Worm (Caenorhabditis elegans) whole organism, mixed stage, embryonic: ENCODE measurements around the gene clec-63.

ENCODE experiments used
- M03D4.4 ChIP-seq: sonication (generic microtip); optimal IDR thresholded peaks from 2 replicates; lab custom pipeline; 2017; ENCODE audit warnings: mild to moderate bottlenecking, missing genetic modification characterization, missing compliant biosample characterization
- bed-3 ChIP-seq: fragments of 200-800 bp; sonication (Bioruptor generic); optimal IDR thresholded peaks from 3 replicates; lab custom pipeline; 2018; ENCODE audit warnings: mild to moderate bottlenecking, missing genetic modification characterization, moderate library complexity, missing compliant biosample characterization
- blmp-1 ChIP-seq: fragments of 150-350 bp; optimal IDR thresholded peaks from 2 replicates; lab custom pipeline; 2014; ENCODE audit warnings: missing biosample characterization, missing genetic modification characterization
- ceh-39 ChIP-seq: fragments of 150-350 bp; optimal IDR thresholded peaks from 2 replicates; lab custom pipeline; 2014; ENCODE audit warnings: missing biosample characterization, missing genetic modification characterization
- ceh-43 ChIP-seq: fragments of 200-800 bp; sonication (Bioruptor generic); optimal IDR thresholded peaks from 2 replicates; lab custom pipeline; 2018; ENCODE audit warnings: mild to moderate bottlenecking, missing genetic modification characterization, moderate library complexity, missing compliant biosample characterization
- ceh-83 ChIP-seq: fragments of 200-800 bp; sonication (Bioruptor generic); optimal IDR thresholded peaks from 2 replicates; lab custom pipeline; 2018; ENCODE audit warnings: mild to moderate bottlenecking, missing genetic modification characterization, missing compliant biosample characterization
- ces-1 ChIP-seq: fragments of 150-350 bp; optimal IDR thresholded peaks from 2 replicates; lab custom pipeline; 2014; ENCODE audit warnings: missing biosample characterization, missing genetic modification reagents, missing genetic modification characterization
- cnd-1 ChIP-seq: fragments of 200-800 bp; sonication (Bioruptor generic); optimal IDR thresholded peaks from 2 replicates; lab custom pipeline; 2018; ENCODE audit warnings: mild to moderate bottlenecking, missing genetic modification characterization, missing compliant biosample characterization
- elt-1 ChIP-seq: sonication (generic microtip); optimal IDR thresholded peaks from 2 replicates; lab custom pipeline; 2017; ENCODE audit warnings: missing genetic modification characterization, mild to moderate bottlenecking, missing compliant biosample characterization, antibody characterized with exemption, moderate library complexity, borderline replicate concordance; ENCODE audit not compliant: insufficient read depth
- elt-3 ChIP-seq: fragments of 150-350 bp; optimal IDR thresholded peaks from 2 replicates; lab custom pipeline; 2014; ENCODE audit warnings: missing biosample characterization, missing genetic modification characterization
- flh-1 ChIP-seq: fragments of 200-800 bp; sonication (Bioruptor generic); optimal IDR thresholded peaks from 2 replicates; lab custom pipeline; 2018; ENCODE audit warnings: mild to moderate bottlenecking, missing genetic modification characterization, moderate library complexity, missing compliant biosample characterization
- ham-2 ChIP-seq: fragments of 200-800 bp; sonication (Bioruptor generic); optimal IDR thresholded peaks from 2 replicates; lab custom pipeline; 2018; ENCODE audit warnings: mild to moderate bottlenecking, missing genetic modification characterization, missing compliant biosample characterization
- hlh-1 ChIP-seq: fragments of 150-350 bp; optimal IDR thresholded peaks from 2 replicates; lab custom pipeline; 2014; ENCODE audit warnings: missing biosample characterization, missing genetic modification reagents, missing genetic modification characterization
- lin-13 ChIP-seq: fragments of 150-350 bp; optimal IDR thresholded peaks from 2 replicates; lab custom pipeline; 2014; ENCODE audit warnings: missing biosample characterization, missing genetic modification characterization
- lin-32 ChIP-seq: fragments of 200-800 bp; sonication (Bioruptor generic); optimal IDR thresholded peaks from 2 replicates; lab custom pipeline; 2018; ENCODE audit warnings: mild to moderate bottlenecking, missing genetic modification characterization, missing compliant biosample characterization
- lsy-2 ChIP-seq: fragments of 150-350 bp; optimal IDR thresholded peaks from 2 replicates; lab custom pipeline; 2014; ENCODE audit warnings: missing biosample characterization, missing genetic modification characterization
- mab-5 ChIP-seq: fragments of 150-350 bp; optimal IDR thresholded peaks from 2 replicates; lab custom pipeline; 2014; ENCODE audit warnings: missing biosample characterization, missing genetic modification characterization
- mls-2 ChIP-seq: sonication (generic microtip); optimal IDR thresholded peaks from 2 replicates; lab custom pipeline; 2016; ENCODE audit warnings: mild to moderate bottlenecking, missing genetic modification characterization, moderate library complexity, missing compliant biosample characterization
- nhr-12 ChIP-seq: fragments of 150-350 bp; optimal IDR thresholded peaks from 2 replicates; lab custom pipeline; 2014; ENCODE audit warnings: missing biosample characterization, missing genetic modification characterization
- nhr-2 ChIP-seq: fragments of 150-350 bp; optimal IDR thresholded peaks from 2 replicates; lab custom pipeline; 2014; ENCODE audit warnings: missing biosample characterization, missing genetic modification characterization
- nhr-237 ChIP-seq: fragments of 150-350 bp; optimal IDR thresholded peaks from 2 replicates; lab custom pipeline; 2014; ENCODE audit warnings: missing biosample characterization, missing genetic modification characterization
- nhr-28 ChIP-seq: fragments of 150-350 bp; optimal IDR thresholded peaks from 2 replicates; lab custom pipeline; 2014; ENCODE audit warnings: missing biosample characterization, missing genetic modification characterization
- nhr-76 ChIP-seq: sonication (generic microtip); optimal IDR thresholded peaks from 2 replicates; lab custom pipeline; 2017; ENCODE audit warnings: missing biosample characterization, missing genetic modification characterization
- pha-4 ChIP-seq: fragments of 150-350 bp; optimal IDR thresholded peaks from 2 replicates; lab custom pipeline; 2018; ENCODE audit warnings: missing biosample characterization, missing genetic modification reagents, missing genetic modification characterization
- sem-2 ChIP-seq: fragments of 200-800 bp; sonication (Bioruptor generic); optimal IDR thresholded peaks from 2 replicates; lab custom pipeline; 2018; ENCODE audit warnings: mild to moderate bottlenecking, missing genetic modification characterization, missing compliant biosample characterization
- snpc-4 ChIP-seq: fragments of 150-350 bp; optimal IDR thresholded peaks from 2 replicates; lab custom pipeline; 2014; ENCODE audit warnings: missing biosample characterization, missing genetic modification characterization
- tbx-8 ChIP-seq: fragments of 200-800 bp; sonication (Bioruptor generic); optimal IDR thresholded peaks from 2 replicates; lab custom pipeline; 2018; ENCODE audit warnings: mild to moderate bottlenecking, missing genetic modification characterization, moderate library complexity, missing compliant biosample characterization
- unc-120 ChIP-seq: sonication (generic microtip); optimal IDR thresholded peaks from 2 replicates; lab custom pipeline; 2017; ENCODE audit warnings: missing genetic modification characterization, missing compliant biosample characterization; ENCODE audit not compliant: poor library complexity, severe bottlenecking
- unc-39 ChIP-seq: fragments of 150-350 bp; optimal IDR thresholded peaks from 2 replicates; lab custom pipeline; 2014; ENCODE audit warnings: missing biosample characterization, missing genetic modification characterization
- unc-62 ChIP-seq: fragments of 150-350 bp; optimal IDR thresholded peaks from 2 replicates; lab custom pipeline; 2014; ENCODE audit warnings: missing biosample characterization, missing genetic modification reagents, missing genetic modification characterization
- zip-8 ChIP-seq: fragments of 150-350 bp; optimal IDR thresholded peaks from 2 replicates; lab custom pipeline; 2014; ENCODE audit warnings: missing biosample characterization, missing genetic modification characterization

Gene clec-63

DNA sequence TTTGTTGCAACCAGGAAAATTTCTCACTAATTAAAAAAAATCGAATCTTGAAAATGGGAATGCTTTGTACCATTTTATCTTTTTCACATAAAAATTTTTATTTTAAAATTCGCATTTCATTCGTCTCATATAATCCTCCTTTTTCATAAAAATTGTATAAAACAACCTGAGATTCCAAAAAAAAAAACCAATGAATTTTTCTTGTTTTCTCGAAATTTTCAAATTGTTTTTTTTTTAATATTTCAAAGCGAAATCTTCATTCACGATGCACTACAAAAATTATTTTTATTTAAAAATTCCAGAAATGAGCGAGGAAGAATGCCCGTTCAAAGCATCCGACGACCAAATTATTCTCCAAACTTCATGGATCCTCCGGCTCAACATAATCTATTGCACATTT lies 10.5 kb upstream of the clec-63 start, which contains the start of gene sra-14:
Gene sra-14, plus strand, starts transcription at position 301 of the 400 bp plus-strand sequence.
- TF ChIP-seq M03D4.4 (no peak), nhr-12 (no peak), elt-3 (tag; lab: Kevin White, UChicago) (no peak), ceh-83 (GFP tag; lab: Kevin White, UChicago) (no peak), bed-3 (GFP tag; lab: Kevin White, UChicago) (no peak), nhr-237 (tag; lab: Kevin White, UChicago) (no peak), pha-4 (tag; lab: Kevin White, UChicago) (no peak), nhr-2 (tag; lab: Kevin White, UChicago) (no peak), sem-2 (GFP tag; lab: Kevin White, UChicago) (no peak), ceh-43 (GFP tag; lab: Kevin White, UChicago) (no peak), snpc-4 (tag; lab: Kevin White, UChicago) (no peak), lin-13 (tag; lab: Kevin White, UChicago) (no peak), mls-2 (no peak), zip-8 (tag; lab: Kevin White, UChicago) (no peak)

- no peak for TF ChIP-seq lin-13 (tag; lab: Kevin White, UChicago)
- TF ChIP-seq unc-39 (tag; lab: Kevin White, UChicago), result no peak
- no peak for TF ChIP-seq nhr-28 (tag; lab: Kevin White, UChicago)
- no peak for TF ChIP-seq ham-2 (GFP tag; lab: Kevin White, UChicago)
- no peak for TF ChIP-seq cnd-1 (tag; lab: Kevin White, UChicago)
- no peak for TF ChIP-seq nhr-76
- no peak for TF ChIP-seq tbx-8
- TF ChIP-seq nhr-12, result no peak
- no peak for TF ChIP-seq mab-5 (tag; lab: Kevin White, UChicago)
- TF ChIP-seq elt-3 (tag; lab: Kevin White, UChicago), result no peak
- no peak for TF ChIP-seq snpc-4 (tag; lab: Kevin White, UChicago)
- TF ChIP-seq pha-4 (tag; lab: Kevin White, UChicago), result no peak
- TF ChIP-seq lin-32 (GFP tag; lab: Kevin White, UChicago), result no peak
- TF ChIP-seq bed-3 (GFP tag; lab: Kevin White, UChicago), result no peak
- no peak for TF ChIP-seq mls-2
- TF ChIP-seq flh-1 (GFP tag; lab: Kevin White, UChicago), result no peak
- TF ChIP-seq blmp-1 (tag; lab: Kevin White, UChicago), result no peak
- TF ChIP-seq ces-1 (GFP tag; lab: Kevin White, UChicago), result no peak
- no peak for TF ChIP-seq nhr-2 (tag; lab: Kevin White, UChicago)
Measured at ce11 chrII:12888471-12888870, 7.0 kb upstream of the clec-63 start, which contains the start of gene F35C5.3. Gene F35C5.3, plus strand, starts transcription at chrII:12888771.

DNA sequence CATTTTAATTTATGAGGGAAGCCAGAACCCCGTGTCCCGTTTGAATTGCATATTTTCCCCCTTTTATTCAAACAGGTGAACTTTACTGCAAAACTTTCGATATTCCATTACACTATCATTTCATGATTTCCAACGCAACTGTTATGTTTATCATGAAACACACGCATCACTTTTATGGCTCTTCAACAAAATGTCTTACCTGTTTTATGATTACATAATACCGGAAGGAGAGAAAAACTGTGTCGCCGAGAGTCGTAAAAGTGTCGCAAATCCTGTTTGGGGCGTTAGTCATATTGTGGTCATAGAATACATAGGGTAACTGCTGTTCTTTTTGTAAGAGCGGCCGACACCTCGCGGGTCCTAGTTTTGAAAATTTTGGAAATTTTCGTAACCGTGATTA lies 3.0 kb upstream of the clec-63 start:
- no peak for TF ChIP-seq ceh-43 (GFP tag; lab: Kevin White, UChicago)
- TF ChIP-seq mab-5 (tag; lab: Kevin White, UChicago), result no peak
- no peak for TF ChIP-seq lin-32 (GFP tag; lab: Kevin White, UChicago)
- TF ChIP-seq blmp-1 (tag; lab: Kevin White, UChicago), result no peak
- TF ChIP-seq lsy-2 (tag; lab: Kevin White, UChicago), result no peak
- TF ChIP-seq nhr-12, result no peak
- no peak for TF ChIP-seq mls-2
- no peak for TF ChIP-seq snpc-4 (tag; lab: Kevin White, UChicago)
- TF ChIP-seq ceh-39 (tag; lab: Kevin White, UChicago), result no peak
- TF ChIP-seq elt-3 (tag; lab: Kevin White, UChicago), result no peak
- TF ChIP-seq sem-2 (GFP tag; lab: Kevin White, UChicago), result no peak

DNA sequence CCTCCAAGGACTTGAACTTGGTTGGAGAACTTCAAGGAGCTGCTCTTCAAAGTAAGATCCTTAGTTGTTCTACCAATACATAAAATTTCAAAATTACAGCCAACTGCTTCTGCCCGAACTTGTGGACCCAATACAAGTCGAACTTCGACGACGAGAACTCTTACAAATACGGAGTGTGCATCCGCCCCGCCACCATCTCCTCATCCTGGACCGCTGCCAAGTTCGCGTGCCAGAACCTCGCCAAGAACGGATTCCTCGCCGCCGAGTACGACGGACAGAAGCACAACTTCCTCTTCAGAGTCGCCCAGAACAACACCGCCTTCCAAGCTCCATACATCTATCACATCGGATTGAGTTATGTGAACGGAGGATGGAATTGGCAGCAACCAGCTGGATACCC lies 1.2 kb downstream of the clec-63 start:
- TF ChIP-seq ceh-43 (GFP tag; lab: Kevin White, UChicago) (no peak), elt-3 (tag; lab: Kevin White, UChicago) (no peak), mls-2 (no peak), unc-120 (tag; lab: Kevin White, UChicago) (no peak), lsy-2 (tag; lab: Kevin White, UChicago) (no peak), nhr-12 (no peak), elt-1 (tag; lab: Kevin White, UChicago) (no peak), ceh-39 (tag; lab: Kevin White, UChicago) (no peak), mab-5 (tag; lab: Kevin White, UChicago) (no peak), sem-2 (GFP tag; lab: Kevin White, UChicago) (no peak), unc-62 (no peak), bed-3 (GFP tag; lab: Kevin White, UChicago) (no peak), hlh-1 (tag; lab: Kevin White, UChicago) (no peak), cnd-1 (tag; lab: Kevin White, UChicago) (no peak), nhr-28 (tag; lab: Kevin White, UChicago) (no peak), nhr-76 (no peak)
- TF ChIP-seq, all 35 proteins: peak for 0
